Fruit fly (Drosophila melanogaster): ENCODE results near the gene CG33288.

Gene CG33288

dm6 chr3L:21417884-21418536, 9.6 kb upstream of the CG33288 start:
- peak; percentile 56 for TF ChIP-seq noc (tag; optimal IDR thresholded peaks at IDR 0.05)

- TF ChIP-seq noc (tag; optimal IDR thresholded peaks at IDR 0.05) = peak; percentile 71
These were observed 5.5 kb downstream of the CG33288 start, which contains the start of the genes barc and Aef1 for dm6 chr3L:21433098-21433497. TSS of gene barc (minus strand) at chr3L:21433134. TSS of gene Aef1 (plus strand) at chr3L:21433422.

dm6 chr3L:21433744-21434384, 6.3 kb downstream of the CG33288 start:
- TF ChIP-seq noc (tag; optimal IDR thresholded peaks at IDR 0.05) = no peak

- TF ChIP-seq noc (tag; optimal IDR thresholded peaks at IDR 0.05) = no peak
These were observed 8.5 kb downstream of the CG33288 start for dm6 chr3L:21436089-21436488.

- no peak for TF ChIP-seq noc (tag; optimal IDR thresholded peaks at IDR 0.05)
These were observed 13.7 kb downstream of the CG33288 start, which contains the start of gene CG5664 for dm6 chr3L:21441216-21441813. TSS of gene CG5664 (minus strand) at chr3L:21441363.

dm6 chr3L:21444719-21445118, 17.1 kb downstream of the CG33288 start, which contains the start of gene Alp1:
TSS of gene Alp1 (minus strand) at chr3L:21444819.
- no peak for TF ChIP-seq noc (tag; optimal IDR thresholded peaks at IDR 0.05)

- TF ChIP-seq noc (tag; optimal IDR thresholded peaks at IDR 0.05) = no peak
These were observed 18.1 kb downstream of the CG33288 start, which contains the start of gene Syx7 for dm6 chr3L:21445704-21446103. TSS of gene Syx7 (plus strand) at chr3L:21445834.

dm6 chr3L:21449336-21449735, 21.7 kb downstream of the CG33288 start:
- no peak for TF ChIP-seq noc (tag; optimal IDR thresholded peaks at IDR 0.05)

- no peak for TF ChIP-seq noc (tag; optimal IDR thresholded peaks at IDR 0.05)
These were observed 22.9 kb downstream of the CG33288 start for dm6 chr3L:21450486-21450885.

- no peak for TF ChIP-seq noc (tag; optimal IDR thresholded peaks at IDR 0.05)
These were observed 26.0 kb downstream of the CG33288 start for dm6 chr3L:21453623-21454022.

dm6 chr3L:21455196-21455595, 27.6 kb downstream of the CG33288 start:
- no peak for TF ChIP-seq noc (tag; optimal IDR thresholded peaks at IDR 0.05)

- TF ChIP-seq noc (tag; optimal IDR thresholded peaks at IDR 0.05) = no peak
These were observed 31.1 kb downstream of the CG33288 start for dm6 chr3L:21458736-21459135.

- no peak for TF ChIP-seq noc (tag; optimal IDR thresholded peaks at IDR 0.05)
These were observed 32.7 kb downstream of the CG33288 start for dm6 chr3L:21460149-21460873.

- TF ChIP-seq noc (tag; optimal IDR thresholded peaks at IDR 0.05) = no peak
These were observed 35.3 kb downstream of the CG33288 start for dm6 chr3L:21462860-21463259.

- no peak for TF ChIP-seq noc (tag; optimal IDR thresholded peaks at IDR 0.05)
These were observed 36.6 kb downstream of the CG33288 start for dm6 chr3L:21464240-21464639.
